Fruit fly (Drosophila melanogaster) whole organism, wandering third instar larva: ENCODE results near the gene Dic2.

Experiments
- N ChIP-seq: fragments of >200 bp; optimal IDR thresholded peaks from 2 replicates; lab custom pipeline; 2018; ENCODE audit warnings: missing biosample characterization, missing external identifiers, missing genetic modification characterization
- OdsH ChIP-seq: fragments of 200-800 bp; sonication (Bioruptor generic); optimal IDR thresholded peaks from 2 replicates; lab custom pipeline; 2016; ENCODE audit warnings: missing biosample characterization, mild to moderate bottlenecking, missing genetic modification characterization
- br ChIP-seq: fragments of 200-800 bp; sonication (Bioruptor generic); optimal IDR thresholded peaks from 2 replicates; lab custom pipeline; 2016; ENCODE audit warnings: missing biosample characterization, missing genetic modification characterization
- h ChIP-seq: fragments of 200-800 bp; sonication (Bioruptor generic); optimal IDR thresholded peaks from 3 replicates; lab custom pipeline; 2016; ENCODE audit warnings: missing biosample characterization, mild to moderate bottlenecking, missing genetic modification characterization
- pan ChIP-seq: fragments of >200 bp; optimal IDR thresholded peaks from 2 replicates; lab custom pipeline; 2017
- psq ChIP-seq: fragments of 200-800 bp; sonication (Bioruptor generic); optimal IDR thresholded peaks from 3 replicates; lab custom pipeline; 2017; ENCODE audit warnings: missing biosample characterization, mild to moderate bottlenecking, missing genetic modification characterization, moderate library complexity

DNA sequence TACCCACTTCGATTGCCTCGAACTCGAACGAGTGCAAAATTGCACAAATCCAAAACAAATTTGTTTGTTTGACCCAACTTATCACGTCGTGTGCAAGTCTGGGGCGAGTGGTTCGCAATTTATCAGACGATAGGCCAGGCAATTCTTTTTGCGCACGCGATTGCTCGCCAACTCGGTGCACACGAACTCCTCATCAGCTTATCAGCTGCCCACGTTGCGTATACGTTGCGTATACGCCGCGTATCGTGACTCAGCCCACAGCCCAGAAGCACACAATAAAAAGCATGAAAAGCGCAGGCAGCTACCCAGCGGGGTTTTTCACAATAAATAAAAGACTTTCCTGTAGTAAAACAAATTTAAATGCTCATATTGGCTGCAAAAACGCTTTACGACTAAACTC is 2.4 kb upstream of the Dic2 start, which contains the start of gene MtnB:
- no peak for TF ChIP-seq OdsH (GFP tag; lab: Kevin White, UChicago)
- TF ChIP-seq N (GFP tag; lab: Kevin White, UChicago) = no peak
- no peak for TF ChIP-seq pan (lab: Kevin White, UChicago)
- TF ChIP-seq h (GFP tag; lab: Kevin White, UChicago) = no peak
- no peak for TF ChIP-seq br (GFP tag; lab: Kevin White, UChicago)
- TF ChIP-seq psq (GFP tag; lab: Kevin White, UChicago) = no peak
